Worm (Caenorhabditis elegans) whole organism, late embryonic: ENCODE results near the gene H35N09.2.

Experiments used
- ceh-14 ChIP-seq: sonication (generic microtip); optimal IDR thresholded peaks from 2 replicates; lab custom pipeline; 2016; ENCODE audit warnings: missing genotype, missing genetic modification characterization, missing compliant biosample characterization
- ceh-22 ChIP-seq: sonication (generic microtip); optimal IDR thresholded peaks from 2 replicates; lab custom pipeline; 2017; ENCODE audit warnings: missing biosample characterization, missing genetic modification characterization
- dmd-4 ChIP-seq: sonication (generic microtip); optimal IDR thresholded peaks from 2 replicates; lab custom pipeline; 2016; ENCODE audit warnings: borderline replicate concordance, missing genetic modification characterization, missing compliant biosample characterization
- fkh-10 ChIP-seq: fragments of 150-350 bp; optimal IDR thresholded peaks from 2 replicates; lab custom pipeline; 2014; ENCODE audit warnings: missing biosample characterization, missing genetic modification reagents, missing genetic modification characterization
- lim-6 ChIP-seq: sonication (generic microtip); optimal IDR thresholded peaks from 2 replicates; lab custom pipeline; 2016; ENCODE audit warnings: missing genetic modification characterization, missing compliant biosample characterization
- pha-4 ChIP-seq: fragments of 150-350 bp; optimal IDR thresholded peaks from 2 replicates; lab custom pipeline; 2018; ENCODE audit warnings: missing biosample characterization, missing genetic modification reagents, missing genetic modification characterization
- syd-9 ChIP-seq: sonication (generic microtip); optimal IDR thresholded peaks from 2 replicates; lab custom pipeline; 2016; ENCODE audit warnings: mild to moderate bottlenecking, missing genetic modification characterization, moderate library complexity, missing compliant biosample characterization
- ttx-3 ChIP-seq: sonication (generic microtip); optimal IDR thresholded peaks from 2 replicates; lab custom pipeline; 2016; ENCODE audit warnings: missing genetic modification reagents, missing genetic modification characterization, missing compliant biosample characterization
- zip-5 ChIP-seq: sonication (generic microtip); optimal IDR thresholded peaks from 2 replicates; lab custom pipeline; 2016; ENCODE audit warnings: missing genetic modification characterization, missing compliant biosample characterization

- TF ChIP-seq ttx-3 (tag; lab: Kevin White, UChicago) (no peak), lim-6 (no peak), ceh-22 (tag; lab: Kevin White, UChicago) (no peak), dmd-4 (tag; lab: Kevin White, UChicago) (no peak), syd-9 (tag; lab: Kevin White, UChicago) (no peak), zip-5 (tag; lab: Kevin White, UChicago) (no peak), fkh-10 (GFP tag; lab: Kevin White, UChicago) (no peak), pha-4 (tag; lab: Kevin White, UChicago) (no peak), ceh-14 (no peak)
Observed at ce11 chrX:8581447-8581846, 23.4 kb downstream of the H35N09.2 start, which contains the start of gene F18E9.8.
